Worm (Caenorhabditis elegans): ENCODE data around the gene F52E1.14.

ce11 chrV:8389307-8389706 is 5.6 kb downstream of the F52E1.14 start:
- no peak for TF ChIP-seq fkh-10 (GFP tag; optimal IDR thresholded peaks at IDR 0.05)
- no peak for TF ChIP-seq dmd-9 (GFP tag; IDR thresholded peaks at IDR 0.05)
- TF ChIP-seq lin-13 (GFP tag; optimal IDR thresholded peaks at IDR 0.05) = no peak
